Worm (Caenorhabditis elegans) whole organism, L1 larva: ENCODE data around the gene txdc-12.1.

ENCODE experiments used
- C04F5.9 ChIP-seq: sonication (generic microtip); optimal IDR thresholded peaks from 2 replicates; lab custom pipeline; 2016; ENCODE audit warnings: missing genetic modification characterization, missing compliant biosample characterization
- C16A3.4 ChIP-seq: fragments of 150-350 bp; optimal IDR thresholded peaks from 2 replicates; lab custom pipeline; 2014; ENCODE audit warnings: missing biosample characterization, missing genetic modification characterization
- ceh-90 ChIP-seq: sonication (generic microtip); optimal IDR thresholded peaks from 2 replicates; lab custom pipeline; 2016; ENCODE audit warnings: missing genetic modification characterization, missing compliant biosample characterization
- dpl-1 ChIP-seq, 3 experiments: fragments of 150-350 bp in 2 of 3; sonication (generic microtip) in 1 of 3; optimal IDR thresholded peaks; 2 replicates each; lab custom pipeline; 2014 to 2017; ENCODE audit warnings: missing biosample characterization in 3 of 3, missing genetic modification characterization in 3 of 3, missing genetic modification reagents in 3 of 3
- efl-1 ChIP-seq, 4 experiments: fragments of 150-350 bp; optimal IDR thresholded peaks in 3 of 4; peaks in 1 of 4; 1 replicate in 1 of 4; 2 replicates in 3 of 4; lab custom pipeline; 2014; ENCODE audit warnings: missing biosample characterization in 2 of 4, missing genetic modification characterization in 2 of 4, missing genetic modification reagents in 2 of 4
- elt-2 ChIP-seq: sonication (generic microtip); optimal IDR thresholded peaks from 2 replicates; lab custom pipeline; 2016; ENCODE audit warnings: missing genetic modification characterization, mild to moderate bottlenecking, inconsistent platforms, missing compliant biosample characterization, missing genetic modification reagents
- fkh-10 ChIP-seq: sonication (generic microtip); optimal IDR thresholded peaks from 2 replicates; lab custom pipeline; 2017; ENCODE audit warnings: missing biosample characterization, missing genetic modification reagents, missing genetic modification characterization
- fkh-8 ChIP-seq: sonication (generic microtip); optimal IDR thresholded peaks from 2 replicates; lab custom pipeline; 2016; ENCODE audit warnings: mild to moderate bottlenecking, missing genetic modification characterization, missing compliant biosample characterization
- grh-1 ChIP-seq: fragments of 200-800 bp; sonication (Bioruptor generic); IDR thresholded peaks from 2 replicates; pipeline ENCODE4 v1.3.6; 2022; ENCODE audit warnings: missing genetic modification reagents, missing genetic modification characterization, missing compliant biosample characterization
- irx-1 ChIP-seq: sonication (generic microtip); optimal IDR thresholded peaks from 2 replicates; lab custom pipeline; 2016; ENCODE audit warnings: missing genetic modification characterization, missing compliant biosample characterization
- isw-1 ChIP-seq: fragments of 200-800 bp; sonication (Bioruptor generic); IDR thresholded peaks from 2 replicates; pipeline ENCODE4 v1.3.6; 2022; ENCODE audit warnings: missing genetic modification characterization, missing compliant biosample characterization
- lin-13 ChIP-seq: fragments of 150-350 bp; optimal IDR thresholded peaks from 2 replicates; lab custom pipeline; 2014; ENCODE audit warnings: missing biosample characterization, missing genetic modification reagents, missing genetic modification characterization
- lin-15B ChIP-seq: fragments of 150-350 bp; sonication (generic microtip); optimal IDR thresholded peaks from 3 replicates; lab custom pipeline; 2014; ENCODE audit warnings: missing biosample characterization, missing genetic modification characterization
- lin-35 ChIP-seq, 2 experiments: fragments of 150-350 bp; optimal IDR thresholded peaks; 2 replicates each; lab custom pipeline; 2014; ENCODE audit warnings: missing biosample characterization in 2 of 2, missing genetic modification characterization in 2 of 2, missing genetic modification reagents in 2 of 2
- lin-39 ChIP-seq: fragments of 150-350 bp; optimal IDR thresholded peaks from 2 replicates; lab custom pipeline; 2014; ENCODE audit warnings: missing biosample characterization, missing genetic modification reagents, missing genetic modification characterization
- lsy-2 ChIP-seq, 2 experiments: fragments of 150-350 bp; optimal IDR thresholded peaks; 2 replicates each; lab custom pipeline; 2014; ENCODE audit warnings: missing biosample characterization in 2 of 2, missing genetic modification characterization in 2 of 2
- mab-9 ChIP-seq: fragments of 200-800 bp; sonication (Bioruptor generic); IDR thresholded peaks from 2 replicates; pipeline ENCODE4 v1.3.6; 2022; ENCODE audit warnings: missing genetic modification reagents, missing genetic modification characterization, missing compliant biosample characterization
- mep-1 ChIP-seq: fragments of 150-350 bp; optimal IDR thresholded peaks from 2 replicates; lab custom pipeline; 2014; ENCODE audit warnings: missing biosample characterization, missing genetic modification characterization
- nhr-11 ChIP-seq: fragments of 150-350 bp; optimal IDR thresholded peaks from 2 replicates; lab custom pipeline; 2014; ENCODE audit warnings: missing biosample characterization, missing genetic modification characterization
- nhr-19 ChIP-seq: fragments of 200-800 bp; sonication (Bioruptor generic); conservative IDR thresholded peaks from 2 replicates; pipeline ENCODE4 v1.3.6; 2022; ENCODE audit warnings: missing genetic modification characterization, missing compliant biosample characterization
- nhr-28 ChIP-seq: fragments of 150-350 bp; optimal IDR thresholded peaks from 2 replicates; lab custom pipeline; 2014; ENCODE audit warnings: missing biosample characterization, missing genetic modification characterization
- nhr-71 ChIP-seq: sonication (generic microtip); optimal IDR thresholded peaks from 2 replicates; lab custom pipeline; 2016; ENCODE audit warnings: mild to moderate bottlenecking, missing genetic modification characterization, moderate library complexity, missing compliant biosample characterization
- nhr-84 ChIP-seq: sonication (generic microtip); optimal IDR thresholded peaks from 2 replicates; lab custom pipeline; 2017; ENCODE audit warnings: missing biosample characterization, missing genetic modification characterization
- nhr-90 ChIP-seq: sonication (generic microtip); optimal IDR thresholded peaks from 2 replicates; lab custom pipeline; 2016; ENCODE audit warnings: mild to moderate bottlenecking, missing genetic modification characterization, missing compliant biosample characterization; ENCODE audit not compliant: poor library complexity
- pag-3 ChIP-seq: sonication (generic microtip); optimal IDR thresholded peaks from 2 replicates; lab custom pipeline; 2017; ENCODE audit warnings: missing genetic modification characterization, mild to moderate bottlenecking, missing compliant biosample characterization, antibody characterized with exemption, borderline replicate concordance; ENCODE audit not compliant: insufficient read depth
- pax-3 ChIP-seq: fragments of 200-800 bp; sonication (Bioruptor generic); optimal IDR thresholded peaks from 2 replicates; lab custom pipeline; 2018; ENCODE audit warnings: mild to moderate bottlenecking, missing genetic modification characterization, moderate library complexity, missing compliant biosample characterization
- rnt-1 ChIP-seq: sonication (generic microtip); optimal IDR thresholded peaks from 2 replicates; lab custom pipeline; 2016; ENCODE audit warnings: mild to moderate bottlenecking, missing genetic modification characterization, moderate library complexity, missing compliant biosample characterization
- snu-23 ChIP-seq: sonication (generic microtip); optimal IDR thresholded peaks from 2 replicates; lab custom pipeline; 2016; ENCODE audit warnings: missing genetic modification characterization, missing compliant biosample characterization
- sox-4 ChIP-seq: sonication (generic microtip); optimal IDR thresholded peaks from 2 replicates; lab custom pipeline; 2016; ENCODE audit warnings: missing genetic modification characterization, missing compliant biosample characterization
- swsn-7 ChIP-seq: sonication (generic microtip); optimal IDR thresholded peaks from 2 replicates; lab custom pipeline; 2016; ENCODE audit warnings: missing genetic modification characterization, missing compliant biosample characterization
- unc-130 ChIP-seq: fragments of 150-350 bp; optimal IDR thresholded peaks from 2 replicates; lab custom pipeline; 2017; ENCODE audit warnings: missing biosample characterization, missing genetic modification characterization, inconsistent platforms
- unc-30 ChIP-seq: sonication (generic microtip); optimal IDR thresholded peaks from 2 replicates; lab custom pipeline; 2017; ENCODE audit warnings: missing biosample characterization, missing genetic modification characterization
- unc-98 ChIP-seq: fragments of 200-800 bp; sonication (Bioruptor generic); IDR thresholded peaks from 2 replicates; pipeline ENCODE4 v1.3.6; 2022; ENCODE audit warnings: missing genetic modification characterization, missing compliant biosample characterization
- vab-15 ChIP-seq: sonication (generic microtip); optimal IDR thresholded peaks from 2 replicates; lab custom pipeline; 2017; ENCODE audit warnings: missing genotype, mild to moderate bottlenecking, missing genetic modification characterization, missing compliant biosample characterization
- xbp-1 ChIP-seq: sonication (generic microtip); optimal IDR thresholded peaks from 2 replicates; lab custom pipeline; 2016; ENCODE audit warnings: missing genetic modification characterization, missing compliant biosample characterization
- ztf-11 ChIP-seq, 2 experiments: sonication (generic microtip); optimal IDR thresholded peaks; 2 replicates each; lab custom pipeline; 2016 to 2017; ENCODE audit warnings: missing genetic modification characterization in 2 of 2, missing biosample characterization in 1 of 2, missing compliant biosample characterization in 1 of 2
- ztf-4 ChIP-seq: fragments of 150-350 bp; optimal IDR thresholded peaks from 2 replicates; lab custom pipeline; 2014; ENCODE audit warnings: missing biosample characterization, missing genetic modification characterization

txdc-12.1 gene

DNA sequence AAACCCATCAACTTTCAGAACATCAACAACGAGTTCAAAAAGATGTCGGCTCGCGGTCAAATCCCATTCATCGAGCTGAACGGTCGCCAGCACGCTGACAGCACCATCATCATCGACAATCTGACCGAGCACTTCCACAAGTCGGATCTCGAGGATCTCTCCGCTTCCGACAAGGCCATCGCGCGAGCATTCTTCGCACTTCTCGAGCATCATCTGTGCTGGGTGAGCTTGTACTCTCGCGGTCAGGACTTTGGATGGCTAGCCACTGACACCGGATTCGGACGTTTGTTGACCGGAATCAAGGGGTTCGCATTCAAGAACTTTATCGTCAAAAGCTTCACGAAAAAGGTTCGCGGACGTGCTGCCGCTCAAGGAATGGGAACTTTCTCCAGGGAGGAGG, 24.7 kb downstream of the txdc-12.1 start:
- TF ChIP-seq elt-2 (no peak), xbp-1 (tag; lab: Kevin White, UChicago) (no peak), mab-9 (GFP tag; lab: Robert Waterston, UW) (no peak), sox-4 (tag; lab: Kevin White, UChicago) (no peak), pax-3 (tag; lab: Kevin White, UChicago) (no peak)

DNA sequence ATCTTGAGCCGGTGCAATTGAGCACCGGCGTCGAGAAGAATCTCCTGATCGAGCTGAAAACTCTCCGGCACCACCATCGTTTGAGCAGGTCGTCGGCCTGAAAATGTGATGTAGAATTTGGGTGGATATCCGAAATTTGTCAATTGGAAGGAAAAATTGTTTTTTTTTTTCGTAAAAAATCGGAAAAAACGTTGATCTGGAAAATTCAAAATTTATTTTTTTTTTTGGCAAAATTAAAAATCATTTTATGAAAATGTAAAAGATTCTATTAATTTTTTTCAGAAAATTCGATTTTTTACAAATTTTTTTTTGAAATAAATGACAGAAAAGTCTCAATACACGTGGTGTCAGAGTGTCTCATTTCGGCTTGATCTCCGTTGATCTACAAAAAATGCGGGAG, 26.0 kb downstream of the txdc-12.1 start, which contains the start of gene tric-1B.1:
Gene tric-1B.1, minus strand, starts transcription at position 101 of the 400 bp plus-strand sequence.
- TF ChIP-seq lin-15B (tag; lab: Kevin White, UChicago) (no peak), efl-1 (optimal IDR thresholded peaks at IDR 0.05; lab: Kevin White, UChicago) (no peak), efl-1 (GFP tag; optimal IDR thresholded peaks at IDR 0.05 in 1 of 2; lab: Kevin White, UChicago) (peak in 1 of 2 experiments; percentile 8)
- TF ChIP-seq, all 84 proteins: peak for 1

ce11 chrII:12266797-12267196, 26.6 kb downstream of the txdc-12.1 start:
- TF ChIP-seq elt-2 (peak; percentile 9), mep-1 (tag; lab: Kevin White, UChicago) (no peak)

ce11 chrII:12268857-12269256, 28.7 kb downstream of the txdc-12.1 start:
- TF ChIP-seq C16A3.4 (no peak), ztf-4 (tag; lab: Kevin White, UChicago) (no peak), lsy-2 (tag; optimal IDR thresholded peaks at IDR 0.05; lab: Kevin White, UChicago) (peak; percentile 31 to 43), pag-3 (tag; lab: Kevin White, UChicago) (peak; percentile 30), nhr-28 (tag; lab: Kevin White, UChicago) (no peak), lin-15B (tag; lab: Kevin White, UChicago) (no peak), isw-1 (GFP tag; lab: Robert Waterston, UW) (no peak), lin-35 (GFP tag; optimal IDR thresholded peaks at IDR 0.05; lab: Kevin White, UChicago) (peak in 1 of 2 experiments; percentile 7), rnt-1 (tag; lab: Kevin White, UChicago) (no peak), lin-39 (tag; lab: Kevin White, UChicago) (peak; percentile 25), lin-13 (no peak), nhr-90 (no peak), irx-1 (tag; lab: Kevin White, UChicago) (no peak), ceh-90 (tag; lab: Kevin White, UChicago) (no peak), nhr-19 (GFP tag; lab: Robert Waterston, UW) (peak; percentile 74), swsn-7 (tag; lab: Kevin White, UChicago) (no peak), unc-30 (tag; lab: Kevin White, UChicago) (no peak), grh-1 (GFP tag; lab: Robert Waterston, UW) (no peak), nhr-11 (tag; lab: Kevin White, UChicago) (peak; percentile 46), efl-1 (optimal IDR thresholded peaks at IDR 0.05; lab: Kevin White, UChicago) (peak; percentile 52 to 57), efl-1 (GFP tag; optimal IDR thresholded peaks at IDR 0.05 in 1 of 2; lab: Kevin White, UChicago) (peak in 1 of 2 experiments; percentile 79), dpl-1 (GFP tag; optimal IDR thresholded peaks at IDR 0.05; lab: Kevin White, UChicago) (peak in 1 of 3 experiments; percentile 11), unc-98 (peak; percentile 50; the same call in 1 of the 2 replicates)

DNA sequence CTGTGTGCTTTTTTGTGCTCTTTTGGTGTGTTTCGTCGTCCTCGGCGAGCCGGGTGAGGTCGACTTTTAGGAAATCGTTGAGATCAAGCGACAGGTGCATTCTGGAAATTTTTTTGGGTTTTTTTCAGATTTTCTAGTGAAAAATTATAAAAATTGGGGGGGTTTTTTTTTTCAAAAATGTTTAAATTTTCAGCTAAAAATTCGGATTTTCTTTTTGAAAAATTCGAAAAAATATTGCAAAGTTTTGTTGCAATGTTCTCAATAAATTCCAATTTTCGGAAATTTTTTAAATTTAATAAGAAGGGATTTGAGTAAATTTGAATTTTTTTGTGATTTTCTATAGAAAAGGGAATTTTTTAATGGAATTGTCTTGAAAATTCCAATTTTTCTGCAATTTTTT, 34.8 kb downstream of the txdc-12.1 start, which contains the start of gene Y57A10A.27:
Gene Y57A10A.27, minus strand, starts transcription at position 101 of the 400 bp plus-strand sequence.
- TF ChIP-seq nhr-71 (no peak), C04F5.9 (tag; lab: Kevin White, UChicago) (no peak), snu-23 (no peak), fkh-8 (tag; lab: Kevin White, UChicago) (no peak), nhr-84 (tag; lab: Kevin White, UChicago) (no peak), lin-13 (no peak), unc-130 (no peak), vab-15 (tag; lab: Kevin White, UChicago) (no peak), ztf-11 (tag; optimal IDR thresholded peaks at IDR 0.05; lab: Kevin White, UChicago) (no peak), fkh-10 (GFP tag; lab: Kevin White, UChicago) (no peak)
